Fruit fly (Drosophila melanogaster) S2 (cell line): ENCODE results near the gene shf.

Experiments used
- CG8478 ChIP-seq: fragments of >200 bp; optimal IDR thresholded peaks from 2 replicates; lab custom pipeline; 2018
- CTCF ChIP-seq, 2 experiments: fragments of >200 bp; optimal IDR thresholded peaks; 2 replicates each; lab custom pipeline; 2018

DNA sequence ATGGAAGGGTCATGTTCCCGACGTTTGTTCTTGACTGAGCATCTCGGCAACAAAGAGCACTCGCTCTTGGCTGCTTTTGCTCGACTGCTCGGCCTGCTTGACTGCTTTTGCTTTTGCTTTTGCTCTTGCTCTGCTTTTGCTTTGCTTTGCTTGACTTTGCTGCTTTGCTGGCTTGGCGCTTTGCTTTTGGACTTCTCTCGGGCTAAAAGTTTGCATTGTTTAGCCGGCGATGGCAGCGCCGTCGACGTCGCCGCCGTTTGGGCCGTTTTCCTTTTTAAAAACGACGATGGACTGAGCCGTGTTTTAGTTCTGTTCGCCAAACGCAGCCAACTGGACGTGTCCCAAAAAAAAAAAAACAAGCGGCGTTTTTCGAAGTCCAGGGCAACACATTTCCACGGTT lies 32.2 kb downstream of the shf start, which contains the start of gene CG14439:
- TF ChIP-seq CTCF (optimal IDR thresholded peaks at IDR 0.05; lab: Kevin White, UChicago) (no peak), CG8478 (lab: Kevin White, UChicago) (no peak)
